Worm (Caenorhabditis elegans): ENCODE results near the gene spp-22.

DNA sequence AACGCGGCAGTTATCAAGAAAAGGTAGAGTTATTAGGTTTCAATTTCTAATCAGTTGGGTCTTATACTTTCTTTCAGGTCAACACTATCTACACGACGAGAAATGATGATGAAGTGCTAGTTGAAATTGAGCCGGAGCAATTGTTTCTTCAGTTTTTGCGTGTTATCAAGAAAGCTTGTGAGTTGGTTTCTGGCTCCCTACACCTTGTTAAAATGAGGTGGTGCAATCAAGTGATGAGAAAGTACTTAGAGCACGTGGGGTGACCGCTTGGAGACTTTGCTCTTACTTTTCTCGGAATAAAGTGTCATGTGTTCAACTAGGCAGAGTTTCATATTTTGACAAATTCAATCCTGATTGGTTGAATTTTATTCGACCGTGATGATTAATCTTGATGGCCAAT lies 11.0 kb upstream of the spp-22 start:
- TF ChIP-seq him-1 (tag; optimal IDR thresholded peaks at IDR 0.05) (no peak), W03F9.2 (tag; optimal IDR thresholded peaks at IDR 0.05) (no peak), dao-5 (tag; optimal IDR thresholded peaks at IDR 0.05) (no peak)
